Fruit fly (Drosophila melanogaster) whole organism, embryonic: ENCODE measurements around the gene asun.

Source experiments
- CG10979 ChIP-seq: fragments of 200-800 bp; sonication (Bioruptor generic); optimal IDR thresholded peaks from 2 replicates; lab custom pipeline; 2018; ENCODE audit warnings: missing biosample characterization, mild to moderate bottlenecking, missing genetic modification characterization, moderate library complexity
- CG11456 ChIP-seq: fragments of 200-800 bp; sonication (Bioruptor generic); IDR thresholded peaks from 3 replicates; pipeline ENCODE4 v1.3.6; 2022; ENCODE audit warnings: missing biosample characterization, missing genetic modification characterization
- CG13894 ChIP-seq: fragments of 200-800 bp; sonication (Bioruptor generic); optimal IDR thresholded peaks from 3 replicates; lab custom pipeline; 2018; ENCODE audit warnings: missing biosample characterization, mild to moderate bottlenecking, missing genetic modification characterization, moderate library complexity
- CG15073 ChIP-seq: fragments of 200-800 bp; sonication (Bioruptor generic); optimal IDR thresholded peaks from 2 replicates; lab custom pipeline; 2016; ENCODE audit warnings: missing biosample characterization, missing genetic modification characterization
- CG1602 ChIP-seq: fragments of 200-800 bp; sonication (Bioruptor generic); optimal IDR thresholded peaks from 3 replicates; lab custom pipeline; 2016; ENCODE audit warnings: missing biosample characterization, missing genetic modification characterization
- CG16815 ChIP-seq: fragments of 200-800 bp; sonication (Bioruptor generic); optimal IDR thresholded peaks from 3 replicates; lab custom pipeline; 2017; ENCODE audit warnings: missing biosample characterization, mild to moderate bottlenecking, missing genetic modification characterization
- CG17829 ChIP-seq: fragments of 200-800 bp; optimal IDR thresholded peaks from 2 replicates; lab custom pipeline; 2019; ENCODE audit warnings: missing biosample characterization, mild to moderate bottlenecking, missing genetic modification characterization, moderate library complexity
- CG2116 ChIP-seq: fragments of 200-800 bp; sonication (Bioruptor generic); optimal IDR thresholded peaks from 3 replicates; lab custom pipeline; 2018; ENCODE audit warnings: missing biosample characterization, mild to moderate bottlenecking, missing genetic modification characterization
- CG2712 ChIP-seq: fragments of 200-800 bp; optimal IDR thresholded peaks from 3 replicates; lab custom pipeline; 2019; ENCODE audit warnings: missing biosample characterization, mild to moderate bottlenecking, missing genetic modification characterization, moderate library complexity
- CG4820 ChIP-seq: fragments of 200-800 bp; sonication (Bioruptor generic); optimal IDR thresholded peaks from 3 replicates; lab custom pipeline; 2016; ENCODE audit warnings: missing biosample characterization, missing genetic modification characterization
- CG7786 ChIP-seq: fragments of 200-800 bp; sonication (Bioruptor generic); optimal IDR thresholded peaks from 2 replicates; lab custom pipeline; 2016; ENCODE audit warnings: missing biosample characterization, missing genetic modification characterization
- CG8359 ChIP-seq: fragments of 200-800 bp; sonication (Bioruptor generic); optimal IDR thresholded peaks from 2 replicates; lab custom pipeline; 2017; ENCODE audit warnings: missing biosample characterization, mild to moderate bottlenecking, missing genetic modification characterization, borderline replicate concordance
- CG8478 ChIP-seq: fragments of >200 bp; optimal IDR thresholded peaks from 2 replicates; lab custom pipeline; 2018
- CG9437 ChIP-seq: fragments of 200-800 bp; sonication (Bioruptor generic); optimal IDR thresholded peaks from 2 replicates; lab custom pipeline; 2018; ENCODE audit warnings: missing biosample characterization, mild to moderate bottlenecking, missing genetic modification characterization
- CG9727 ChIP-seq: fragments of 200-800 bp; sonication (Bioruptor generic); optimal IDR thresholded peaks from 3 replicates; lab custom pipeline; 2017; ENCODE audit warnings: missing biosample characterization, mild to moderate bottlenecking, missing genetic modification characterization
- CG9876 ChIP-seq: fragments of 200-800 bp; sonication (Bioruptor generic); optimal IDR thresholded peaks from 2 replicates; lab custom pipeline; 2016; ENCODE audit warnings: missing biosample characterization, missing genetic modification characterization
- CTCF ChIP-seq: fragments of 200-800 bp; sonication (Bioruptor generic); optimal IDR thresholded peaks from 2 replicates; lab custom pipeline; 2017; ENCODE audit warnings: missing biosample characterization, mild to moderate bottlenecking, missing genetic modification characterization, moderate library complexity
- CoRest ChIP-seq: fragments of 200-800 bp; sonication (Bioruptor generic); optimal IDR thresholded peaks from 3 replicates; lab custom pipeline; 2018; ENCODE audit warnings: missing biosample characterization, mild to moderate bottlenecking, missing genetic modification characterization, moderate library complexity
- D19A ChIP-seq: fragments of 200-800 bp; optimal IDR thresholded peaks from 3 replicates; lab custom pipeline; 2019; ENCODE audit warnings: missing biosample characterization, mild to moderate bottlenecking, missing genetic modification characterization, moderate library complexity
- D19B ChIP-seq: fragments of 200-800 bp; sonication (Bioruptor generic); optimal IDR thresholded peaks from 2 replicates; lab custom pipeline; 2017; ENCODE audit warnings: missing biosample characterization, mild to moderate bottlenecking, missing genetic modification characterization
- Eip74EF ChIP-seq, 2 experiments: fragments of 200-800 bp in 1 of 2; fragments of >200 bp in 1 of 2; sonication (Bioruptor generic) in 1 of 2; optimal IDR thresholded peaks; 2 replicates each; lab custom pipeline; 2017 to 2019; ENCODE audit warnings: missing biosample characterization in 2 of 2, missing genetic modification characterization in 2 of 2, mild to moderate bottlenecking in 1 of 2, moderate library complexity in 1 of 2
- Fer3 ChIP-seq: fragments of 200-800 bp; sonication (Bioruptor generic); optimal IDR thresholded peaks from 2 replicates; lab custom pipeline; 2018; ENCODE audit warnings: missing biosample characterization, mild to moderate bottlenecking, missing genetic modification characterization, moderate library complexity
- HLHmδ ChIP-seq: fragments of 200-800 bp; sonication (Bioruptor generic); optimal IDR thresholded peaks from 2 replicates; lab custom pipeline; 2018; ENCODE audit warnings: missing biosample characterization, mild to moderate bottlenecking, missing genetic modification characterization, moderate library complexity
- Meics ChIP-seq: fragments of 200-800 bp; sonication (Bioruptor generic); optimal IDR thresholded peaks from 2 replicates; lab custom pipeline; 2017; ENCODE audit warnings: missing biosample characterization, mild to moderate bottlenecking, missing genetic modification characterization
- NC2α ChIP-seq: fragments of 200-800 bp; sonication (Bioruptor generic); optimal IDR thresholded peaks from 2 replicates; lab custom pipeline; 2016; ENCODE audit warnings: missing biosample characterization, missing genetic modification characterization
- Neu2 ChIP-seq: fragments of 200-800 bp; sonication (Bioruptor generic); optimal IDR thresholded peaks from 3 replicates; lab custom pipeline; 2016; ENCODE audit warnings: missing biosample characterization, missing genetic modification characterization, borderline replicate concordance
- PHDP ChIP-seq: fragments of 200-800 bp; sonication (Bioruptor generic); optimal IDR thresholded peaks from 3 replicates; lab custom pipeline; 2018; ENCODE audit warnings: missing biosample characterization, mild to moderate bottlenecking, missing genetic modification characterization, moderate library complexity
- Pdp1 ChIP-seq, 2 experiments: fragments of 200-800 bp; sonication (Bioruptor generic); optimal IDR thresholded peaks; 3 replicates each; lab custom pipeline; 2016; ENCODE audit warnings: missing biosample characterization in 2 of 2, missing genetic modification characterization in 2 of 2, mild to moderate bottlenecking in 1 of 2, moderate library complexity in 1 of 2
- Sry-β ChIP-seq: fragments of 200-800 bp; sonication (Bioruptor generic); optimal IDR thresholded peaks from 2 replicates; lab custom pipeline; 2018; ENCODE audit warnings: missing biosample characterization, mild to moderate bottlenecking, missing genetic modification characterization, moderate library complexity
- ash1 ChIP-seq: fragments of 200-800 bp; sonication (Bioruptor generic); optimal IDR thresholded peaks from 2 replicates; lab custom pipeline; 2018; ENCODE audit warnings: missing biosample characterization, mild to moderate bottlenecking, missing genetic modification characterization
- bsh ChIP-seq, 2 experiments: fragments of 200-800 bp; sonication (Bioruptor generic); optimal IDR thresholded peaks; 2 replicates each; lab custom pipeline; 2017 to 2018; ENCODE audit warnings: mild to moderate bottlenecking in 2 of 2, missing biosample characterization in 2 of 2, missing genetic modification characterization in 2 of 2, moderate library complexity in 1 of 2
- cato ChIP-seq: fragments of 200-800 bp; sonication (Bioruptor generic); optimal IDR thresholded peaks from 2 replicates; lab custom pipeline; 2016; ENCODE audit warnings: missing biosample characterization, missing genetic modification characterization, borderline replicate concordance
- chinmo ChIP-seq: fragments of 200-800 bp; sonication (Bioruptor generic); IDR thresholded peaks from 4 replicates; pipeline ENCODE4 v1.3.6; 2022; ENCODE audit warnings: missing biosample characterization, missing genetic modification characterization; ENCODE audit not compliant: partially characterized antibody
- danr ChIP-seq: fragments of 200-800 bp; sonication (Bioruptor generic); IDR thresholded peaks from 2 replicates; pipeline ENCODE4 v1.3.6; 2022; ENCODE audit warnings: missing biosample characterization, missing genetic modification characterization
- fd96Cb ChIP-seq: fragments of 200-800 bp; sonication (Bioruptor generic); optimal IDR thresholded peaks from 2 replicates; lab custom pipeline; 2018; ENCODE audit warnings: missing biosample characterization, mild to moderate bottlenecking, missing genetic modification characterization, moderate library complexity
- gem ChIP-seq: fragments of 200-800 bp; sonication (Bioruptor generic); optimal IDR thresholded peaks from 2 replicates; lab custom pipeline; 2019; ENCODE audit warnings: missing biosample characterization, mild to moderate bottlenecking, missing genetic modification characterization, moderate library complexity
- ken ChIP-seq: fragments of 200-800 bp; sonication (Bioruptor generic); IDR thresholded peaks from 3 replicates; pipeline ENCODE4 v1.3.6; 2022; ENCODE audit warnings: missing biosample characterization, missing genetic modification characterization
- org-1 ChIP-seq: fragments of 200-800 bp; sonication (Bioruptor generic); optimal IDR thresholded peaks from 2 replicates; lab custom pipeline; 2017; ENCODE audit warnings: missing biosample characterization, missing genetic modification characterization
- prd ChIP-seq, 3 experiments: fragments of >200 bp in 2 of 3; fragments of 200-800 bp in 1 of 3; sonication (Bioruptor generic) in 1 of 3; optimal IDR thresholded peaks in 2 of 3; IDR thresholded peaks in 1 of 3; 2 replicates in 2 of 3; 3 replicates in 1 of 3; pipeline versions ENCODE4 v1.3.6 to Lab custom; 2017 to 2022; ENCODE audit warnings: missing biosample characterization in 1 of 3, missing genetic modification characterization in 1 of 3
- sens ChIP-seq: fragments of 200-800 bp; sonication (Bioruptor generic); peaks from one replicate; lab custom pipeline; 2016; ENCODE audit warnings: missing biosample characterization, missing genetic modification characterization
- sna ChIP-seq: fragments of 200-800 bp; sonication (Bioruptor generic); IDR thresholded peaks from 2 replicates; pipeline ENCODE4 v1.3.6; 2022; ENCODE audit warnings: missing biosample characterization, missing genetic modification characterization; ENCODE audit not compliant: partially characterized antibody
- sob ChIP-seq: fragments of 200-800 bp; sonication (Bioruptor generic); IDR thresholded peaks from 2 replicates; pipeline ENCODE4 v1.3.6; 2022; ENCODE audit warnings: missing biosample characterization, missing genetic modification characterization
- sr ChIP-seq: fragments of 200-800 bp; sonication (Bioruptor generic); IDR thresholded peaks from 3 replicates; pipeline ENCODE4 v1.3.6; 2022; ENCODE audit warnings: missing biosample characterization, missing genetic modification characterization
- tap ChIP-seq: fragments of 200-800 bp; optimal IDR thresholded peaks from 3 replicates; lab custom pipeline; 2019; ENCODE audit warnings: missing biosample characterization, mild to moderate bottlenecking, missing genetic modification characterization, moderate library complexity
- tll ChIP-seq, 2 experiments: fragments of 200-800 bp in 1 of 2; fragments of >200 bp in 1 of 2; sonication (Bioruptor generic) in 1 of 2; optimal IDR thresholded peaks; 2 replicates each; lab custom pipeline; 2017 to 2019; ENCODE audit warnings: missing biosample characterization in 2 of 2, missing genetic modification characterization in 2 of 2, mild to moderate bottlenecking in 1 of 2, moderate library complexity in 1 of 2
- tna ChIP-seq: fragments of 200-800 bp; sonication (Bioruptor generic); IDR thresholded peaks from 2 replicates; pipeline ENCODE4 v1.3.6; 2022; ENCODE audit warnings: missing biosample characterization, missing genetic modification characterization; ENCODE audit not compliant: partially characterized antibody
- unc-4 ChIP-seq: fragments of 200-800 bp; sonication (Bioruptor generic); IDR thresholded peaks from 2 replicates; pipeline ENCODE4 v1.3.6; 2022; ENCODE audit warnings: missing biosample characterization, missing genetic modification characterization; ENCODE audit not compliant: partially characterized antibody

Gene asun

DNA sequence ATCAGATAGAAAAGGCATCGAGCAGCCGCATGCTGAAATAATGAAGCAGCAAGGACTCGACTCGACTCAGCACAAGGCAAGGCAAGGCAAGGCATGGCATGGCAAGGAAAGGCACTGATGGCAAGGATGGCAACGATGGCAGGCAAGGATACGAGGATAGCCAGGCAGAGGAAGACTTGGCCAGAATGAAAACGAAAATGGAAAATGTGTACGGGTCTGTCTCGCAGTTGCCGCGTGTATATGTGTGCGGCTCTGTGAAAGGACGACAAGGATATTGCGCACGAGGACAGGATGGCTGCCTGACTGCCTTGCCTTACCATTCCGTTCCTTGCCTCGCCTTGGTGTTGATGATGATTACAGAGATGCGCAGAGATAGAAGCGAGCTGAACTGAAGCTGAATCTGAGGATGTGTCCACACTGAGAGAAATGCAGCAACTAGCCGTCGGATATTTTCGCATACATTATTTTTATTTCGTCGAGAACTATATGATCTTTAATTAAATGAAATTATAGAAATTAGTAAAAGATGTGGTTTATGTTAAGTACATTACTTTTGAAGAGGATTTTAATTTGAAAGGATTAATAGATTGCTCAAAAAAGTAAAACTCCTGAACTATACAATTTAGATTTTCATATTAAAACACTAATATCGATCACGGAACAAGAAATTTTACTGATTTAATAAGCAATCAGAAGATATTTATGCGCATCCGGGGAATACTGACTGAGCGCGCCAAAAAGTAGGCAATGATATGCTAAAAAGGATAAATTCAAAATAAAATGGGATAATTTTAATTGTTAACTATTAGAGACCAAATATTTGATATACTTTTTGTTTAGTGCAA is 49.4 kb upstream of the asun start (continued):
- TF ChIP-seq CG16815 (GFP tag; lab: Kevin White, UChicago), result no peak
- TF ChIP-seq CG7786, result no peak
- peak; percentile 11 for TF ChIP-seq CG10979 (tag; lab: Kevin White, UChicago)
- TF ChIP-seq cato (GFP tag; lab: Kevin White, UChicago), result no peak
- TF ChIP-seq CG4820 (GFP tag; lab: Kevin White, UChicago), result no peak
- TF ChIP-seq CG13894, result peak; percentile 71
- TF ChIP-seq CG1602 (GFP tag; lab: Kevin White, UChicago), result peak; percentile 18
- TF ChIP-seq Meics, result peak; percentile 62
- TF ChIP-seq tll (GFP tag; optimal IDR thresholded peaks at IDR 0.05; lab: Kevin White, UChicago), result no peak
- TF ChIP-seq HLHmδ, result no peak
- TF ChIP-seq CG9876 (GFP tag; lab: Kevin White, UChicago), result no peak
- TF ChIP-seq Neu2 (GFP tag; lab: Kevin White, UChicago), result no peak
- 0 out of 3 replicates have a peak, but pooled peaks have one; percentile 58 for TF ChIP-seq CG11456 (GFP tag; lab: Robert Waterston, UW)
- peak; percentile 6 for TF ChIP-seq CG2116
- TF ChIP-seq CG2712 (tag; lab: Kevin White, UChicago), result peak; percentile 23
- peak; percentile 49 for TF ChIP-seq CG9437 (GFP tag; lab: Kevin White, UChicago)
- TF ChIP-seq CG17829, result no peak
- peak; percentile 23 for TF ChIP-seq fd96Cb (tag; lab: Kevin White, UChicago)
- peak; percentile 28 for TF ChIP-seq D19A (tag; lab: Kevin White, UChicago)
- TF ChIP-seq gem, result peak; percentile 58
- no peak for TF ChIP-seq CG15073 (GFP tag; lab: Kevin White, UChicago)
- no peak for TF ChIP-seq unc-4 (GFP tag; lab: Robert Waterston, UW)
- no peak for TF ChIP-seq prd (optimal IDR thresholded peaks at IDR 0.05; lab: Kevin White, UChicago)
- no peak for TF ChIP-seq prd (GFP tag; IDR thresholded peaks at IDR 0.05; lab: Robert Waterston, UW)
- no peak for TF ChIP-seq sna (GFP tag; lab: Robert Waterston, UW)
- TF ChIP-seq CoRest (tag; lab: Kevin White, UChicago), result peak; percentile 68
- no peak for TF ChIP-seq bsh (GFP tag; optimal IDR thresholded peaks at IDR 0.05; lab: Kevin White, UChicago)
- no peak for TF ChIP-seq NC2α
- TF ChIP-seq CTCF, result no peak
- TF ChIP-seq PHDP (tag; lab: Kevin White, UChicago), result peak; percentile 31
- TF ChIP-seq Sry-β (GFP tag; lab: Kevin White, UChicago), result no peak
- TF ChIP-seq CG8478 (lab: Kevin White, UChicago), result peak; percentile 79
- TF ChIP-seq CG9727 (GFP tag; lab: Kevin White, UChicago), result peak; percentile 62
- TF ChIP-seq ken (GFP tag; lab: Robert Waterston, UW), result no peak
- peak; percentile 60 for TF ChIP-seq sens (GFP tag; lab: Kevin White, UChicago)
- 0 out of 4 replicates have a peak, but pooled peaks have one; percentile 50 for TF ChIP-seq chinmo (GFP tag; lab: Robert Waterston, UW)
- no peak for TF ChIP-seq CG8359 (GFP tag; lab: Kevin White, UChicago)
- TF ChIP-seq danr (GFP tag; lab: Robert Waterston, UW), result no peak
- no peak for TF ChIP-seq ash1
- 0 out of 3 replicates have a peak, but pooled peaks have one; percentile 9 for TF ChIP-seq sr (GFP tag; lab: Robert Waterston, UW)
- TF ChIP-seq D19B, result peak; percentile 6
- TF ChIP-seq org-1, result peak; percentile 5
- TF ChIP-seq Pdp1 (GFP tag; optimal IDR thresholded peaks at IDR 0.05; lab: Kevin White, UChicago), result peak in 1 of 2 experiments; percentile 16
- TF ChIP-seq Eip74EF (GFP tag; optimal IDR thresholded peaks at IDR 0.05; lab: Kevin White, UChicago), result peak in 1 of 2 experiments; percentile 44
- TF ChIP-seq tap, result no peak
- TF ChIP-seq sob (GFP tag; lab: Robert Waterston, UW), result no peak
- no peak for TF ChIP-seq tna (GFP tag; lab: Robert Waterston, UW)
- peak; percentile 8 for TF ChIP-seq Fer3
